Worm (Caenorhabditis elegans): ENCODE data around the gene ZC190.8.
"Not testable (repeated sequence)": the region's sequence is repeated elsewhere in the genome, so short reads cannot be mapped to it uniquely, and the experiment has no call there.

- TF ChIP-seq nhr-11, fos-1 (tag; optimal IDR thresholded peaks at IDR 0.05): not testable (repeated sequence)
Observed at ce11 chrV:8696218-8696617, 8.6 kb upstream of the ZC190.8 start, which contains the start of gene ZC190.10.

All from whole organism, L1 larva.